Fruit fly (Drosophila melanogaster): Measurements from ENCODE around the gene CG9961.

Gene CG9961

dm6 chr2L:2744852-2745251 lies at the start of gene CG9961, which contains the start of gene Cwc25:
Gene CG9961 (minus strand): TSS chr2L:2744934.
Gene Cwc25 (plus strand): TSS chr2L:2745098.
- no peak for TF ChIP-seq CG17801 (GFP tag; optimal IDR thresholded peaks at IDR 0.05; ENCODE audit: partially characterized antibody)

- TF ChIP-seq CG17801 (GFP tag; optimal IDR thresholded peaks at IDR 0.05; ENCODE audit: partially characterized antibody) = no peak
Measured at dm6 chr2L:2782790-2783189, 38.1 kb upstream of the CG9961 start.

- no peak for TF ChIP-seq CG17801 (GFP tag; optimal IDR thresholded peaks at IDR 0.05; ENCODE audit: partially characterized antibody)
Measured at dm6 chr2L:2771676-2772075, 26.9 kb upstream of the CG9961 start, which contains the start of gene CG15399. Gene CG15399 (minus strand): TSS chr2L:2771776.

dm6 chr2L:2769476-2770185 lies 24.9 kb upstream of the CG9961 start, which contains the start of the genes colt and HINT1:
Gene colt (minus strand): TSS chr2L:2770069.
Gene HINT1 (plus strand): TSS chr2L:2770135.
- peak; percentile 55 for TF ChIP-seq CG17801 (GFP tag; optimal IDR thresholded peaks at IDR 0.05; ENCODE audit: partially characterized antibody)

- peak; percentile 28 for TF ChIP-seq CG17801 (GFP tag; optimal IDR thresholded peaks at IDR 0.05; ENCODE audit: partially characterized antibody)
Measured at dm6 chr2L:2767627-2768026, 22.9 kb upstream of the CG9961 start, which contains the start of the genes Taf10b and Taf10. Gene Taf10b (minus strand): TSS chr2L:2767845. Gene Taf10 (plus strand): TSS chr2L:2767890.

dm6 chr2L:2765659-2766373 lies 21.1 kb upstream of the CG9961 start, which contains the start of the genes Snx21 and aph-1:
Gene Snx21 (minus strand): TSS chr2L:2765665.
Gene aph-1 (plus strand): TSS chr2L:2766233.
- TF ChIP-seq CG17801 (GFP tag; optimal IDR thresholded peaks at IDR 0.05; ENCODE audit: partially characterized antibody) = peak; percentile 93

- TF ChIP-seq CG17801 (GFP tag; optimal IDR thresholded peaks at IDR 0.05; ENCODE audit: partially characterized antibody) = no peak
Measured at dm6 chr2L:2760288-2760687, 15.6 kb upstream of the CG9961 start.

- peak; percentile 92 for TF ChIP-seq CG17801 (GFP tag; optimal IDR thresholded peaks at IDR 0.05; ENCODE audit: partially characterized antibody)
Measured at dm6 chr2L:2759654-2760053, 14.9 kb upstream of the CG9961 start, which contains the start of the genes HemK2, Snapin and Tnpo-SR. Gene HemK2 (minus strand): TSS chr2L:2759677. Gene Snapin (minus strand): TSS chr2L:2759677. Gene Tnpo-SR (plus strand): TSS chr2L:2759924.

dm6 chr2L:2757930-2758556 lies 13.3 kb upstream of the CG9961 start:
- no peak for TF ChIP-seq CG17801 (GFP tag; optimal IDR thresholded peaks at IDR 0.05; ENCODE audit: partially characterized antibody)

dm6 chr2L:2755323-2755695 lies 10.6 kb upstream of the CG9961 start:
- TF ChIP-seq CG17801 (GFP tag; optimal IDR thresholded peaks at IDR 0.05; ENCODE audit: partially characterized antibody) = no peak

dm6 chr2L:2754437-2755322 lies 9.9 kb upstream of the CG9961 start:
- TF ChIP-seq CG17801 (GFP tag; optimal IDR thresholded peaks at IDR 0.05; ENCODE audit: partially characterized antibody) = peak; percentile 75

dm6 chr2L:2753789-2754436 lies 9.2 kb upstream of the CG9961 start:
- no peak for TF ChIP-seq CG17801 (GFP tag; optimal IDR thresholded peaks at IDR 0.05; ENCODE audit: partially characterized antibody)

dm6 chr2L:2752460-2753411 lies 8.0 kb upstream of the CG9961 start, which contains the start of gene Pgk:
Gene Pgk (minus strand): TSS chr2L:2753068.
- peak; percentile 75 for TF ChIP-seq CG17801 (GFP tag; optimal IDR thresholded peaks at IDR 0.05; ENCODE audit: partially characterized antibody)
